Worm (Caenorhabditis elegans) whole organism, L1 larva: ENCODE results near the gene fnip-2.
A peak's percentile ranks its signal among the peaks of the same experiment; 100 is the strongest.

Experiments
- C04F5.9 ChIP-seq: sonication (generic microtip); optimal IDR thresholded peaks from 2 replicates; lab custom pipeline; 2016; ENCODE audit warnings: missing genetic modification characterization, missing compliant biosample characterization
- F16B12.6 ChIP-seq: fragments of 150-350 bp; optimal IDR thresholded peaks from 2 replicates; lab custom pipeline; 2014; ENCODE audit warnings: missing biosample characterization, missing genetic modification characterization
- Y116A8C.19 ChIP-seq: sonication (generic microtip); optimal IDR thresholded peaks from 2 replicates; lab custom pipeline; 2016; ENCODE audit warnings: missing compliant biosample characterization, missing genetic modification characterization, borderline replicate concordance
- alr-1 ChIP-seq: fragments of 200-800 bp; sonication (Bioruptor generic); optimal IDR thresholded peaks from 2 replicates; lab custom pipeline; 2018; ENCODE audit warnings: borderline replicate concordance, mild to moderate bottlenecking, missing genetic modification characterization, missing compliant biosample characterization
- blmp-1 ChIP-seq: fragments of 150-350 bp; optimal IDR thresholded peaks from 2 replicates; lab custom pipeline; 2014; ENCODE audit warnings: missing biosample characterization, missing genetic modification characterization
- ces-1 ChIP-seq: fragments of 150-350 bp; optimal IDR thresholded peaks from 2 replicates; lab custom pipeline; 2014; ENCODE audit warnings: missing biosample characterization, missing genetic modification reagents, missing genetic modification characterization
- dsc-1 ChIP-seq: sonication (generic microtip); optimal IDR thresholded peaks from 2 replicates; lab custom pipeline; 2016; ENCODE audit warnings: mild to moderate bottlenecking, missing genetic modification characterization, missing compliant biosample characterization
- efl-1 ChIP-seq, 4 experiments: fragments of 150-350 bp; optimal IDR thresholded peaks in 3 of 4; peaks in 1 of 4; 1 replicate in 1 of 4; 2 replicates in 3 of 4; lab custom pipeline; 2014; ENCODE audit warnings: missing biosample characterization in 2 of 4, missing genetic modification characterization in 2 of 4, missing genetic modification reagents in 2 of 4
- egl-13 ChIP-seq: sonication (generic microtip); optimal IDR thresholded peaks from 2 replicates; lab custom pipeline; 2016; ENCODE audit warnings: missing genotype, missing genetic modification reagents, missing genetic modification characterization, missing compliant biosample characterization
- elt-3 ChIP-seq, 6 experiments: fragments of 150-350 bp in 1 of 6; sonication (generic microtip); optimal IDR thresholded peaks; 2 replicates each; lab custom pipeline; 2017 to 2018; ENCODE audit warnings: missing biosample characterization in 6 of 6, missing genetic modification characterization in 6 of 6, inconsistent platforms in 1 of 6
- fkh-10 ChIP-seq: sonication (generic microtip); optimal IDR thresholded peaks from 2 replicates; lab custom pipeline; 2017; ENCODE audit warnings: missing biosample characterization, missing genetic modification reagents, missing genetic modification characterization
- fkh-8 ChIP-seq: sonication (generic microtip); optimal IDR thresholded peaks from 2 replicates; lab custom pipeline; 2016; ENCODE audit warnings: mild to moderate bottlenecking, missing genetic modification characterization, missing compliant biosample characterization
- fos-1 ChIP-seq: fragments of 150-350 bp; optimal IDR thresholded peaks from 2 replicates; lab custom pipeline; 2014; ENCODE audit warnings: missing biosample characterization, missing genetic modification characterization
- grh-1 ChIP-seq: fragments of 200-800 bp; sonication (Bioruptor generic); IDR thresholded peaks from 2 replicates; pipeline ENCODE4 v1.3.6; 2022; ENCODE audit warnings: missing genetic modification reagents, missing genetic modification characterization, missing compliant biosample characterization
- hpl-2 ChIP-seq: fragments of 150-350 bp; optimal IDR thresholded peaks from 2 replicates; lab custom pipeline; 2014; ENCODE audit warnings: missing biosample characterization, missing genetic modification reagents, missing genetic modification characterization
- isw-1 ChIP-seq: fragments of 200-800 bp; sonication (Bioruptor generic); IDR thresholded peaks from 2 replicates; pipeline ENCODE4 v1.3.6; 2022; ENCODE audit warnings: missing genetic modification characterization, missing compliant biosample characterization
- lin-14 ChIP-seq: fragments of 200-800 bp; sonication (Bioruptor generic); optimal IDR thresholded peaks from 2 replicates; lab custom pipeline; 2018; ENCODE audit warnings: mild to moderate bottlenecking, missing genetic modification characterization, moderate library complexity, missing compliant biosample characterization
- lin-35 ChIP-seq, 2 experiments: fragments of 150-350 bp; optimal IDR thresholded peaks; 2 replicates each; lab custom pipeline; 2014; ENCODE audit warnings: missing biosample characterization in 2 of 2, missing genetic modification characterization in 2 of 2, missing genetic modification reagents in 2 of 2
- lir-3 ChIP-seq: sonication (generic microtip); optimal IDR thresholded peaks from 2 replicates; lab custom pipeline; 2016; ENCODE audit warnings: mild to moderate bottlenecking, missing genetic modification characterization, moderate library complexity, missing compliant biosample characterization; ENCODE audit not compliant: poor library complexity
- mab-9 ChIP-seq: fragments of 200-800 bp; sonication (Bioruptor generic); IDR thresholded peaks from 2 replicates; pipeline ENCODE4 v1.3.6; 2022; ENCODE audit warnings: missing genetic modification reagents, missing genetic modification characterization, missing compliant biosample characterization
- mdl-1 ChIP-seq, 2 experiments: fragments of 150-350 bp; optimal IDR thresholded peaks; 2 replicates each; lab custom pipeline; 2014 to 2017; ENCODE audit warnings: missing biosample characterization in 2 of 2, missing genetic modification characterization in 2 of 2, inconsistent platforms in 1 of 2
- mef-2 ChIP-seq: fragments of 150-350 bp; optimal IDR thresholded peaks from 2 replicates; lab custom pipeline; 2014; ENCODE audit warnings: missing biosample characterization, missing genetic modification characterization
- mep-1 ChIP-seq: fragments of 150-350 bp; optimal IDR thresholded peaks from 2 replicates; lab custom pipeline; 2014; ENCODE audit warnings: missing biosample characterization, missing genetic modification characterization
- nhr-20 ChIP-seq: sonication (generic microtip); optimal IDR thresholded peaks from 2 replicates; lab custom pipeline; 2016; ENCODE audit warnings: mild to moderate bottlenecking, missing genetic modification characterization, missing compliant biosample characterization
- nhr-237 ChIP-seq: fragments of 150-350 bp; optimal IDR thresholded peaks from 2 replicates; lab custom pipeline; 2014; ENCODE audit warnings: missing biosample characterization, missing genetic modification characterization
- nhr-28 ChIP-seq: fragments of 150-350 bp; optimal IDR thresholded peaks from 2 replicates; lab custom pipeline; 2014; ENCODE audit warnings: missing biosample characterization, missing genetic modification characterization
- nhr-71 ChIP-seq: sonication (generic microtip); optimal IDR thresholded peaks from 2 replicates; lab custom pipeline; 2016; ENCODE audit warnings: mild to moderate bottlenecking, missing genetic modification characterization, moderate library complexity, missing compliant biosample characterization
- nhr-77 ChIP-seq: fragments of 150-350 bp; optimal IDR thresholded peaks from 2 replicates; lab custom pipeline; 2014; ENCODE audit warnings: missing biosample characterization, missing genetic modification characterization
- nhr-84 ChIP-seq: sonication (generic microtip); optimal IDR thresholded peaks from 2 replicates; lab custom pipeline; 2017; ENCODE audit warnings: missing biosample characterization, missing genetic modification characterization
- nhr-85 ChIP-seq: sonication (generic microtip); peaks from one replicate; lab custom pipeline; 2016; ENCODE audit warnings: missing genetic modification characterization, inconsistent platforms, missing compliant biosample characterization
- pqm-1 ChIP-seq: sonication (generic microtip); optimal IDR thresholded peaks from 3 replicates; lab custom pipeline; 2017; ENCODE audit warnings: missing biosample characterization, missing genetic modification characterization
- rnt-1 ChIP-seq: sonication (generic microtip); optimal IDR thresholded peaks from 2 replicates; lab custom pipeline; 2016; ENCODE audit warnings: mild to moderate bottlenecking, missing genetic modification characterization, moderate library complexity, missing compliant biosample characterization
- snpc-4 ChIP-seq: fragments of 150-350 bp; optimal IDR thresholded peaks from 2 replicates; lab custom pipeline; 2014; ENCODE audit warnings: missing biosample characterization, missing genetic modification characterization
- snu-23 ChIP-seq: sonication (generic microtip); optimal IDR thresholded peaks from 2 replicates; lab custom pipeline; 2016; ENCODE audit warnings: missing genetic modification characterization, missing compliant biosample characterization
- sox-4 ChIP-seq: sonication (generic microtip); optimal IDR thresholded peaks from 2 replicates; lab custom pipeline; 2016; ENCODE audit warnings: missing genetic modification characterization, missing compliant biosample characterization
- tlp-1 ChIP-seq: fragments of 150-350 bp; optimal IDR thresholded peaks from 2 replicates; lab custom pipeline; 2014; ENCODE audit warnings: missing biosample characterization, missing genetic modification characterization
- unc-130 ChIP-seq: fragments of 150-350 bp; optimal IDR thresholded peaks from 2 replicates; lab custom pipeline; 2017; ENCODE audit warnings: missing biosample characterization, missing genetic modification characterization, inconsistent platforms
- unc-86 ChIP-seq: sonication (generic microtip); optimal IDR thresholded peaks from 2 replicates; lab custom pipeline; 2016; ENCODE audit warnings: missing genetic modification characterization, missing compliant biosample characterization
- xbp-1 ChIP-seq: sonication (generic microtip); optimal IDR thresholded peaks from 2 replicates; lab custom pipeline; 2016; ENCODE audit warnings: missing genetic modification characterization, missing compliant biosample characterization
- ztf-11 ChIP-seq, 2 experiments: sonication (generic microtip); optimal IDR thresholded peaks; 2 replicates each; lab custom pipeline; 2016 to 2017; ENCODE audit warnings: missing genetic modification characterization in 2 of 2, missing biosample characterization in 1 of 2, missing compliant biosample characterization in 1 of 2

Gene fnip-2

DNA sequence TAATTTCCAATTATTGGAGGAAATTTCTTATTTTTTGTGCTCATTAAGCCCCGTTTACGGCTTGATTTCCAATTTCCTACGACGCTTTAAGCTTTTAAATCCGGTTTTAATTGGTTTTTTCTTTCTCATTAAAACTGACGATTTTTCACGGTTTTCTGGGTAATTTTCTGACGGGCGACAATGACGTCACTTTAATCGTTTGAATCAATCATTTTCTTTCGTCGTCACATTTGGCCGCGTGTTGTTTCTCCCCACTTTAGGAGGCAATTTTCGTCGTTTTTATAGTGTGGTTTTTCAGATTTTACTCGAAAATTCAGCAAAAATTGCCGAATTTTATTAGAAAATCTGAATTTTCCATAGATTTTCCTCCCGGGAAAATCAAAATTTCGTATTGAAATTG is 29.6 kb upstream of the fnip-2 start:
- TF ChIP-seq ces-1 (no peak), blmp-1 (peak; percentile 54), nhr-77 (tag; lab: Kevin White, UChicago) (no peak), dsc-1 (tag; lab: Kevin White, UChicago) (no peak), Y116A8C.19 (no peak), mab-9 (GFP tag; lab: Robert Waterston, UW) (no peak), nhr-20 (tag; lab: Kevin White, UChicago) (no peak), rnt-1 (tag; lab: Kevin White, UChicago) (no peak), snu-23 (GFP tag; lab: Kevin White, UChicago) (peak; percentile 14), nhr-85 (tag; lab: Kevin White, UChicago) (peak; percentile 75), snpc-4 (tag; lab: Kevin White, UChicago) (no peak), C04F5.9 (tag; lab: Kevin White, UChicago) (no peak), sox-4 (tag; lab: Kevin White, UChicago) (no peak), lir-3 (tag; lab: Kevin White, UChicago) (no peak), isw-1 (GFP tag; lab: Robert Waterston, UW) (no peak), nhr-28 (tag; lab: Kevin White, UChicago) (no peak), lin-35 (GFP tag; optimal IDR thresholded peaks at IDR 0.05; lab: Kevin White, UChicago) (peak in 1 of 2 experiments; percentile 19), nhr-71 (tag; lab: Kevin White, UChicago) (no peak), unc-86 (tag; lab: Kevin White, UChicago) (no peak), alr-1 (no peak), fkh-10 (GFP tag; lab: Kevin White, UChicago) (no peak), nhr-237 (no peak), tlp-1 (tag; lab: Kevin White, UChicago) (no peak), ztf-11 (tag; optimal IDR thresholded peaks at IDR 0.05; lab: Kevin White, UChicago) (no peak), xbp-1 (no peak)

DNA sequence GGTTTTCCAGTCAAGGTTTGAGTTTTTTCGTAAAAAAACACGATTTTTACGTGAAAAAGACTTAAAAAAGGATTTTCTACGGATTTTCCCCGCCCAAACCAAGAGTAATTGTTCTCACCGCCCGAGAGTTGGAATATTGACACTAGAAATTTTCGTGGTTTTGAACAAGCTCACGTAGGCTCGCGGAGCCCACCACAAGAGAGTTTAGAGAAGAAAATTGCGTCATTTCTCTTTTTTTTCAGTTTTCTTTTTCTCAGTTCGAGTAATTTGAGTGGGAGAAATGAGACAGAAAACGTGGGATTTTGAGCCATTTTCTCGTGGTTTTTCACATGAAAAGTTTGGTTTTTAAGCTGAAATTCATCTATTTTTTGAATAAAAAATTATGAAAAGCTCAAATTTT is 29.1 kb upstream of the fnip-2 start:
- TF ChIP-seq fkh-8 (tag; lab: Kevin White, UChicago) (peak; percentile 18), dsc-1 (tag; lab: Kevin White, UChicago) (no peak)

DNA sequence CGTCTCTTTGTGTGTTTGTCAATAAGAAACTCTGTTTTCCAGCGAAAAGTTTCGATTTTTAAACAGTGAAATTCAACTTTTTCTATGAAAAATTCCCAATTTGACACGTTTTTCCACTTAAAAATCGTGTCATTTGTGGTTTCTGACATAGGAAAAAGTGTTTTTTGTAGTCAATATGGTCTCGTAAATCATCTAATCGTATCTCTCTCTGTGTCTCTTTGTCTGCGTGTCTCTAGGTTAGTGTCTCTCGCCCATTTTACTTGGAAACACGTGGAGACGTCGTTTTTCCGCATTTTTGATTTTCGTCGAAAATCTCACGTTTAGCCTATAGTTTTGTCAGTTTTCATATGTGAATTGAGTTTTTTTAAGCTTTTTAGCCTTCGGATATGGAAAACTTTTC is 27.0 kb upstream of the fnip-2 start:
- TF ChIP-seq nhr-20 (tag; lab: Kevin White, UChicago) = peak; percentile 51
- no peak for TF ChIP-seq hpl-2 (GFP tag; lab: Kevin White, UChicago)
- TF ChIP-seq elt-3 (tag; optimal IDR thresholded peaks at IDR 0.05; lab: Kevin White, UChicago) = peak in 1 of 6 experiments; percentile 50
- peak; percentile 36 for TF ChIP-seq fkh-8 (tag; lab: Kevin White, UChicago)
- TF ChIP-seq grh-1 (GFP tag; lab: Robert Waterston, UW) = 0 out of 2 replicates have a peak, but pooled peaks have one; percentile 29
- TF ChIP-seq mep-1 (tag; lab: Kevin White, UChicago) = peak; percentile 16
- peak in 1 of 2 experiments; percentile 6 for TF ChIP-seq efl-1 (optimal IDR thresholded peaks at IDR 0.05; lab: Kevin White, UChicago)
- TF ChIP-seq efl-1 (GFP tag; optimal IDR thresholded peaks at IDR 0.05 in 1 of 2; lab: Kevin White, UChicago) = no peak
- no peak for TF ChIP-seq nhr-84 (tag; lab: Kevin White, UChicago)
- TF ChIP-seq egl-13 (tag; lab: Kevin White, UChicago) = no peak
- peak; percentile 54 for TF ChIP-seq nhr-85 (tag; lab: Kevin White, UChicago)
- TF ChIP-seq fos-1 (tag; lab: Kevin White, UChicago) = no peak
- peak in 1 of 2 experiments; percentile 53 for TF ChIP-seq lin-35 (GFP tag; optimal IDR thresholded peaks at IDR 0.05; lab: Kevin White, UChicago)
- TF ChIP-seq lin-14 (GFP tag; lab: Kevin White, UChicago) = no peak
- peak; percentile 35 for TF ChIP-seq snu-23 (GFP tag; lab: Kevin White, UChicago)
- TF ChIP-seq blmp-1 = peak; percentile 66
- TF ChIP-seq mdl-1 (tag; optimal IDR thresholded peaks at IDR 0.05; lab: Kevin White, UChicago) = peak in 1 of 2 experiments; percentile 53
- TF ChIP-seq unc-130 (tag; lab: Kevin White, UChicago) = no peak
- TF ChIP-seq alr-1 = no peak
- TF ChIP-seq F16B12.6 (tag; lab: Kevin White, UChicago) = no peak
- no peak for TF ChIP-seq pqm-1 (tag; lab: Kevin White, UChicago)
- TF ChIP-seq dsc-1 (tag; lab: Kevin White, UChicago) = peak; percentile 26
- TF ChIP-seq sox-4 (tag; lab: Kevin White, UChicago) = no peak
- no peak for TF ChIP-seq isw-1 (GFP tag; lab: Robert Waterston, UW)
- TF ChIP-seq mef-2 (tag; lab: Kevin White, UChicago) = no peak
- TF ChIP-seq, all 84 proteins: peak for 12
